Worm (Caenorhabditis elegans) whole organism, early embryonic: Measurements from ENCODE around the gene srsx-27.

Experiments
- F13C5.2 ChIP-seq: sonication (generic microtip); optimal IDR thresholded peaks from 2 replicates; lab custom pipeline; 2017; ENCODE audit warnings: mild to moderate bottlenecking, missing genetic modification characterization, inconsistent platforms, missing compliant biosample characterization
- aly-1 ChIP-seq: sonication (generic microtip); optimal IDR thresholded peaks from 2 replicates; lab custom pipeline; 2016; ENCODE audit warnings: missing genetic modification characterization, missing compliant biosample characterization
- ama-1 ChIP-seq: fragments of 150-350 bp; optimal IDR thresholded peaks from 2 replicates; lab custom pipeline; 2014
- ceh-13 ChIP-seq: fragments of 200-800 bp; sonication (Bioruptor generic); optimal IDR thresholded peaks from 2 replicates; lab custom pipeline; 2018; ENCODE audit warnings: mild to moderate bottlenecking, missing genetic modification characterization, missing compliant biosample characterization
- ceh-36 ChIP-seq: sonication (generic microtip); optimal IDR thresholded peaks from 2 replicates; lab custom pipeline; 2016; ENCODE audit warnings: missing genetic modification characterization, inconsistent platforms, missing compliant biosample characterization
- ets-7 ChIP-seq: sonication (generic microtip); optimal IDR thresholded peaks from 2 replicates; lab custom pipeline; 2016; ENCODE audit warnings: missing genotype, missing genetic modification characterization, missing compliant biosample characterization
- flt-1 ChIP-seq: fragments of 200-800 bp; sonication (Bioruptor generic); IDR thresholded peaks from 2 replicates; pipeline ENCODE4 v1.3.6; 2022; ENCODE audit warnings: missing genetic modification characterization, missing compliant biosample characterization
- hmbx-1 ChIP-seq: sonication (generic microtip); optimal IDR thresholded peaks from 2 replicates; lab custom pipeline; 2016; ENCODE audit warnings: mild to moderate bottlenecking, missing genetic modification characterization, missing compliant biosample characterization
- hmg-4 ChIP-seq: fragments of 200-800 bp; sonication (Bioruptor generic); optimal IDR thresholded peaks from 2 replicates; lab custom pipeline; 2018; ENCODE audit warnings: mild to moderate bottlenecking, missing genetic modification characterization, missing compliant biosample characterization
- hnd-1 ChIP-seq: sonication (generic microtip); optimal IDR thresholded peaks from 2 replicates; lab custom pipeline; 2016; ENCODE audit warnings: missing genetic modification characterization, missing compliant biosample characterization
- pes-1 ChIP-seq: fragments of 200-800 bp; sonication (Bioruptor generic); IDR thresholded peaks from 2 replicates; pipeline ENCODE4 v1.3.6; 2022; ENCODE audit warnings: missing genetic modification reagents, missing genetic modification characterization, missing compliant biosample characterization
- scrt-1 ChIP-seq: fragments of 200-800 bp; sonication (Bioruptor generic); IDR thresholded peaks from 2 replicates; pipeline ENCODE4 v1.3.6; 2022; ENCODE audit warnings: missing genetic modification characterization, missing compliant biosample characterization
- sea-1 ChIP-seq: fragments of 200-800 bp; sonication (Bioruptor generic); conservative IDR thresholded peaks from 2 replicates; pipeline ENCODE4 v1.3.6; 2022; ENCODE audit warnings: missing genetic modification characterization, missing compliant biosample characterization
- tbx-11 ChIP-seq: fragments of 200-800 bp; sonication (Bioruptor generic); IDR thresholded peaks from 2 replicates; pipeline ENCODE4 v1.3.6; 2022; ENCODE audit warnings: missing genetic modification characterization, missing compliant biosample characterization
- tra-4 ChIP-seq: sonication (generic microtip); optimal IDR thresholded peaks from 2 replicates; lab custom pipeline; 2017; ENCODE audit warnings: missing genetic modification characterization, missing compliant biosample characterization

srsx-27 gene

ce11 chrV:10185719-10186118 lies 35.9 kb downstream of the srsx-27 start, which contains the start of gene ZK856.18:
ZK856.18 (minus strand) TSS chrV:10186007.
- TF ChIP-seq ceh-36 (tag; lab: Kevin White, UChicago) = no peak
- no peak for TF ChIP-seq F13C5.2
- TF ChIP-seq sea-1 (GFP tag; lab: Robert Waterston, UW) = no peak
- no peak for TF ChIP-seq tbx-11 (GFP tag; lab: Robert Waterston, UW)
- no peak for TF ChIP-seq ets-7
- TF ChIP-seq pes-1 (GFP tag; lab: Robert Waterston, UW) = no peak
- TF ChIP-seq ama-1 (lab: Kevin White, UChicago) = no peak
- TF ChIP-seq hmbx-1 (tag; lab: Kevin White, UChicago) = no peak
- no peak for TF ChIP-seq hmg-4 (GFP tag; lab: Kevin White, UChicago)
- TF ChIP-seq aly-1 (tag; lab: Kevin White, UChicago) = no peak

ce11 chrV:10190081-10190556 lies 40.3 kb downstream of the srsx-27 start, which contains the start of gene ZK856.5:
ZK856.5 (minus strand) TSS chrV:10190131.
- TF ChIP-seq ceh-36 (tag; lab: Kevin White, UChicago) (no peak), flt-1 (no peak), tra-4 (tag; lab: Kevin White, UChicago) (no peak)

- TF ChIP-seq ama-1 (lab: Kevin White, UChicago) = no peak
- TF ChIP-seq flt-1 = no peak
- no peak for TF ChIP-seq tbx-11 (GFP tag; lab: Robert Waterston, UW)
- no peak for TF ChIP-seq ceh-13 (GFP tag; lab: Kevin White, UChicago)
- no peak for TF ChIP-seq hnd-1 (tag; lab: Kevin White, UChicago)
- TF ChIP-seq ets-7 = no peak
- no peak for TF ChIP-seq hmg-4 (GFP tag; lab: Kevin White, UChicago)
- TF ChIP-seq scrt-1 (GFP tag; lab: Robert Waterston, UW) = no peak
- no peak for TF ChIP-seq ceh-36 (tag; lab: Kevin White, UChicago)
- no peak for TF ChIP-seq tra-4 (tag; lab: Kevin White, UChicago)
These were observed 41.4 kb downstream of the srsx-27 start for ce11 chrV:10191242-10191641.

- TF ChIP-seq ceh-13 (GFP tag; lab: Kevin White, UChicago) (no peak), hmbx-1 (tag; lab: Kevin White, UChicago) (no peak), tra-4 (tag; lab: Kevin White, UChicago) (no peak)
These were observed 48.6 kb downstream of the srsx-27 start, which contains the start of gene ZK856.6 for ce11 chrV:10198386-10198785. ZK856.6 (plus strand) TSS chrV:10198686.
